Worm (Caenorhabditis elegans): Measurements from ENCODE around the gene tag-267.

DNA sequence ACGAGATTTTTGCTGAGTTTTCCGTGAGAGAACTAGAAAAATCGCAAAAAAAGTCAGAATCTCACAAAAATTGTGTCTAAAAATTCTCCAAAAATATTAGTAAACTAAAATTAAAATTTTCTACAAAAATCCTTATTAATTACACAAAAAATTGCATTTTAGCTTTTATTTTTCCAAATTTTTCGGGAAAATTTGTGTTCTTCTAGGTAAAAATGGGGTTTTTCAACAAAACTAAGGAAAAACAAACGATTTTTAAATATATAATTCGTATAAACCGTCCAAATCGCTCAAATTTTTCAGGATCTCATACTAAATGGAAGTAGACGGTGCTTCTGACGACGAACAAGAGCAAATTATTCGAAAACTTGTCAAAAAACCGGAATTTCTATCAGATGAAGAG is 1.2 kb downstream of the tag-267 start, which contains the start of gene W06E11.1:
- no peak for TF ChIP-seq ceh-43 (GFP tag; optimal IDR thresholded peaks at IDR 0.05)
- TF ChIP-seq sptf-1 (tag; optimal IDR thresholded peaks at IDR 0.05): no peak
- no peak for TF ChIP-seq snpc-4 (tag; optimal IDR thresholded peaks at IDR 0.05)
- no peak for TF ChIP-seq ceh-39 (tag; optimal IDR thresholded peaks at IDR 0.05)

Data from whole organism, mixed stage, embryonic.